Worm (Caenorhabditis elegans) whole organism, L3 larva: ENCODE data around the gene hhat-2.

ENCODE experiments used
- aly-2 ChIP-seq: fragments of 150-350 bp; optimal IDR thresholded peaks from 2 replicates; lab custom pipeline; 2014; ENCODE audit warnings: missing biosample characterization, missing genetic modification characterization
- ceh-16 ChIP-seq: sonication (generic microtip); optimal IDR thresholded peaks from 2 replicates; lab custom pipeline; 2017; ENCODE audit warnings: missing biosample characterization, missing genetic modification characterization
- ceh-9 ChIP-seq: sonication (generic microtip); optimal IDR thresholded peaks from 2 replicates; lab custom pipeline; 2018; ENCODE audit warnings: missing biosample characterization, missing genetic modification characterization
- elt-2 ChIP-seq: sonication (generic microtip); optimal IDR thresholded peaks from 2 replicates; lab custom pipeline; 2016; ENCODE audit warnings: missing genetic modification reagents, mild to moderate bottlenecking, missing genetic modification characterization, missing compliant biosample characterization
- eor-1 ChIP-seq, 2 experiments: fragments of 150-350 bp; optimal IDR thresholded peaks; 2 replicates each; lab custom pipeline; 2014 to 2018; ENCODE audit warnings: missing biosample characterization in 2 of 2, missing genetic modification characterization in 2 of 2
- hmg-11 ChIP-seq: sonication (generic microtip); optimal IDR thresholded peaks from 2 replicates; lab custom pipeline; 2016; ENCODE audit warnings: missing genetic modification characterization, missing compliant biosample characterization
- lin-39 ChIP-seq: fragments of 150-350 bp; optimal IDR thresholded peaks from 2 replicates; lab custom pipeline; 2018; ENCODE audit warnings: missing biosample characterization, missing genetic modification reagents, missing genetic modification characterization
- lsy-12 ChIP-seq: sonication (generic microtip); optimal IDR thresholded peaks from 2 replicates; lab custom pipeline; 2016; ENCODE audit warnings: mild to moderate bottlenecking, missing genetic modification characterization, missing compliant biosample characterization
- nhr-25 ChIP-seq: sonication (generic microtip); optimal IDR thresholded peaks from 2 replicates; lab custom pipeline; 2017; ENCODE audit warnings: missing biosample characterization, missing genetic modification characterization
- nhr-77 ChIP-seq: fragments of 150-350 bp; optimal IDR thresholded peaks from 2 replicates; lab custom pipeline; 2014; ENCODE audit warnings: missing biosample characterization, missing genetic modification characterization
- snpc-4 ChIP-seq: fragments of 150-350 bp; optimal IDR thresholded peaks from 2 replicates; lab custom pipeline; 2014; ENCODE audit warnings: missing biosample characterization, missing genetic modification characterization
- ztf-11 ChIP-seq: fragments of 150-350 bp; optimal IDR thresholded peaks from 2 replicates; lab custom pipeline; 2014; ENCODE audit warnings: missing biosample characterization, missing genetic modification characterization
- ztf-4 ChIP-seq: fragments of 150-350 bp; optimal IDR thresholded peaks from 2 replicates; lab custom pipeline; 2014; ENCODE audit warnings: missing biosample characterization, missing genetic modification characterization

DNA sequence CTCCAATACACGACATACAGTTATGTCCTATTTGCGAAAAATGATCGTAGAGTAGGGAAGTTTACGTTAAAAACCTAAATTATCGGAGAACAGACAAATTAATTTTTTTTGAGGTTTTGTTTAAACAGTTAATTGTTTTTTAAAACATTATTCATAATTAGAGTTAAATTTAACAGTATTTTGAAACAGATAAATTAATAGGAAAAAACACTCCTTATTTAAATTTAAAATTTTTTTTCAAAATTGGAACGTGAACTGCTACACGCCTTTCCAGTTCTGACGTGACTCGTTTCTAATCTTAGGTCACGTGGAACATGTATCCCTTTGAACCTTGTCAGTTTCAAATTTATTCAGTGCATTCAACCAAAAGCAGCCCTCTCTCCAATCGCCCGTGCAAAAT lies 24.8 kb upstream of the hhat-2 start, which contains the start of gene Y57G11C.52:
- no peak for TF ChIP-seq hmg-11 (tag; lab: Kevin White, UChicago)
- TF ChIP-seq ztf-11 (tag; lab: Kevin White, UChicago) = no peak
- no peak for TF ChIP-seq ceh-16 (tag; lab: Kevin White, UChicago)
- no peak for TF ChIP-seq aly-2 (tag; lab: Kevin White, UChicago)
- no peak for TF ChIP-seq elt-2 (tag; lab: Kevin White, UChicago)
- no peak for TF ChIP-seq eor-1 (tag; optimal IDR thresholded peaks at IDR 0.05; lab: Kevin White, UChicago)
- no peak for TF ChIP-seq nhr-25 (tag; lab: Kevin White, UChicago)
- no peak for TF ChIP-seq ceh-9
- TF ChIP-seq lsy-12 (tag; lab: Kevin White, UChicago) = no peak
- no peak for TF ChIP-seq lin-39
- TF ChIP-seq nhr-77 (tag; lab: Kevin White, UChicago) = no peak
- TF ChIP-seq ztf-4 (tag; lab: Kevin White, UChicago) = no peak
- TF ChIP-seq snpc-4 (tag; lab: Kevin White, UChicago) = no peak
